Worm (Caenorhabditis elegans) whole organism, midembryonic: ENCODE data around the gene F44G4.1.

Source experiments
- T22C8.4 ChIP-seq: fragments of 200-800 bp; sonication (Bioruptor generic); IDR thresholded peaks from 2 replicates; pipeline ENCODE4 v1.3.6; 2022; ENCODE audit warnings: missing genetic modification characterization, missing compliant biosample characterization
- cog-1 ChIP-seq: sonication (generic microtip); optimal IDR thresholded peaks from 2 replicates; lab custom pipeline; 2016; ENCODE audit warnings: missing genetic modification characterization, missing compliant biosample characterization
- flt-1 ChIP-seq: fragments of 200-800 bp; sonication (Bioruptor generic); IDR thresholded peaks from 2 replicates; pipeline ENCODE4 v1.3.6; 2022; ENCODE audit warnings: missing genetic modification characterization, missing compliant biosample characterization
- klf-2 ChIP-seq: fragments of 200-800 bp; sonication (Bioruptor generic); conservative IDR thresholded peaks from 2 replicates; pipeline ENCODE4 v1.3.6; 2022; ENCODE audit warnings: missing genetic modification reagents, missing genetic modification characterization, missing compliant biosample characterization
- med-1 ChIP-seq: sonication (generic microtip); optimal IDR thresholded peaks from 2 replicates; lab custom pipeline; 2017; ENCODE audit warnings: missing genetic modification characterization, mild to moderate bottlenecking, missing compliant biosample characterization, antibody characterized with exemption, missing genetic modification reagents; ENCODE audit not compliant: insufficient read depth
- ref-1 ChIP-seq: fragments of 200-800 bp; sonication (Bioruptor generic); conservative IDR thresholded peaks from 2 replicates; pipeline ENCODE4 v1.3.6; 2022; ENCODE audit warnings: missing genetic modification reagents, missing genetic modification characterization, missing compliant biosample characterization
- tab-1 ChIP-seq: fragments of 200-800 bp; sonication (Bioruptor generic); IDR thresholded peaks from 2 replicates; pipeline ENCODE4 v1.3.6; 2022; ENCODE audit warnings: missing genetic modification characterization, missing compliant biosample characterization
- ztf-23 ChIP-seq: fragments of 200-800 bp; sonication (Bioruptor generic); IDR thresholded peaks from 2 replicates; pipeline ENCODE4 v1.3.6; 2022; ENCODE audit warnings: missing genetic modification reagents, missing genetic modification characterization, missing compliant biosample characterization
- ztf-29 ChIP-seq: fragments of 200-800 bp; sonication (Bioruptor generic); IDR thresholded peaks from 2 replicates; pipeline ENCODE4 v1.3.6; 2022; ENCODE audit warnings: missing genetic modification reagents, missing genetic modification characterization, missing compliant biosample characterization

Gene F44G4.1

ce11 chrII:9028096-9028495 lies 33.7 kb downstream of the F44G4.1 start:
- TF ChIP-seq klf-2 (GFP tag; lab: Robert Waterston, UW) (no peak), med-1 (GFP tag; lab: Kevin White, UChicago) (no peak), ztf-29 (GFP tag; lab: Robert Waterston, UW) (no peak), tab-1 (GFP tag; lab: Robert Waterston, UW) (no peak), ref-1 (GFP tag; lab: Robert Waterston, UW) (no peak), ztf-23 (GFP tag; lab: Robert Waterston, UW) (no peak), T22C8.4 (GFP tag; lab: Robert Waterston, UW) (no peak), flt-1 (GFP tag; lab: Robert Waterston, UW) (no peak)

DNA sequence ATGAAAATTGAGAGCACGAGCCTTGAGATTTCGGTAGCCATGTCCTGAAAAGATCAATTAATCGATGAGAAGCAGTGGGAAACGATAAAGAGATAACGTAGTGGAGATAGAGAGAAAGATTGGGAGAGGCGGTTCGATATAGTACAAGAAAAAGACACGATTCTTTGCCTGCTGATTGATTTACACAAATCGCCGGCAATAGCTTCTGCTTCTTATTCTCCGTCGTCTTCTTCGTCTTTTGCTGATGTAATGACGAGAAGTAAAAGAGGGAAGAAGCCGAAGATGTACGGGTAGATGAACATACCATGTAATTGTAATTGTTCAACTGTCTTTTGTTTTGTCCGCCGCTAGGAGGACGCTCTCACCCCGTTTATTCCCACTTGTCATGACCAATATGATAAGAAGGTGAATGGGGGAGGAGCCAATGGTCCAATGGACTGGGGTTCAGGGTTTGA lies 34.8 kb downstream of the F44G4.1 start, which contains the start of gene F37B12.1:
Gene F37B12.1, minus strand, starts transcription at position 51 of the 455 bp plus-strand sequence.
- TF ChIP-seq flt-1 (GFP tag; lab: Robert Waterston, UW) (no peak), med-1 (GFP tag; lab: Kevin White, UChicago) (no peak), klf-2 (GFP tag; lab: Robert Waterston, UW) (no peak), ztf-29 (GFP tag; lab: Robert Waterston, UW) (no peak), T22C8.4 (GFP tag; lab: Robert Waterston, UW) (no peak), ztf-23 (GFP tag; lab: Robert Waterston, UW) (no peak), tab-1 (GFP tag; lab: Robert Waterston, UW) (no peak)

ce11 chrII:9031891-9032290 lies 37.5 kb downstream of the F44G4.1 start:
- TF ChIP-seq med-1 (GFP tag; lab: Kevin White, UChicago), result no peak
- TF ChIP-seq ztf-29 (GFP tag; lab: Robert Waterston, UW), result no peak
- TF ChIP-seq ref-1 (GFP tag; lab: Robert Waterston, UW), result no peak
- no peak for TF ChIP-seq klf-2 (GFP tag; lab: Robert Waterston, UW)
- no peak for TF ChIP-seq T22C8.4 (GFP tag; lab: Robert Waterston, UW)
- no peak for TF ChIP-seq cog-1
- no peak for TF ChIP-seq ztf-23 (GFP tag; lab: Robert Waterston, UW)
- TF ChIP-seq flt-1 (GFP tag; lab: Robert Waterston, UW), result no peak
- TF ChIP-seq tab-1 (GFP tag; lab: Robert Waterston, UW), result no peak

ce11 chrII:9033034-9033433 lies 38.6 kb downstream of the F44G4.1 start:
- TF ChIP-seq T22C8.4 (GFP tag; lab: Robert Waterston, UW), result no peak

ce11 chrII:9038201-9038600 lies 43.8 kb downstream of the F44G4.1 start, which contains the start of gene gcs-1:
gcs-1 (minus strand) TSS chrII:9038301.
- TF ChIP-seq ztf-29 (GFP tag; lab: Robert Waterston, UW) (no peak), cog-1 (no peak), ref-1 (GFP tag; lab: Robert Waterston, UW) (no peak), T22C8.4 (GFP tag; lab: Robert Waterston, UW) (no peak), tab-1 (GFP tag; lab: Robert Waterston, UW) (no peak), klf-2 (GFP tag; lab: Robert Waterston, UW) (no peak), flt-1 (GFP tag; lab: Robert Waterston, UW) (no peak), med-1 (GFP tag; lab: Kevin White, UChicago) (no peak), ztf-23 (GFP tag; lab: Robert Waterston, UW) (no peak)

DNA sequence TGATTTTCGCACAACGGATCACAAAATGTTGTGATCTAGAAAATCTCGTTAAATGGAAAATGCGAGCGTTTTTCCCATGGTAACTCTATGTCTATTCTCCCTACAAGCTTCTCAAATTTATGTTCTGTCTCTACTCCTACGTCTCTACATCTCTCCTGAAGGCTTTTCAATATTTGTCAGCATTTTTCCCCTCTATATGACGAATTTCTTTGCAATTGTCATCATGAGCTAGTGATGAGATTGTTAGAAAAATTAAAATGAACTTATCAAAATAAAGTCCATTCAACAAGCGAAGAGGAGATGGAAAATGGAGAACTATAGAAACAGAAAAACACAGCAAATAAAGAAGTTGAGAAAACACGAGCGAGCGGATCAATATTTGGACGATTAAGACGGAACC lies 44.3 kb downstream of the F44G4.1 start:
- TF ChIP-seq ztf-29 (GFP tag; lab: Robert Waterston, UW) (no peak), T22C8.4 (GFP tag; lab: Robert Waterston, UW) (no peak), ref-1 (GFP tag; lab: Robert Waterston, UW) (no peak), cog-1 (no peak), ztf-23 (GFP tag; lab: Robert Waterston, UW) (no peak), klf-2 (GFP tag; lab: Robert Waterston, UW) (no peak), flt-1 (GFP tag; lab: Robert Waterston, UW) (no peak), med-1 (GFP tag; lab: Kevin White, UChicago) (no peak), tab-1 (GFP tag; lab: Robert Waterston, UW) (no peak)

DNA sequence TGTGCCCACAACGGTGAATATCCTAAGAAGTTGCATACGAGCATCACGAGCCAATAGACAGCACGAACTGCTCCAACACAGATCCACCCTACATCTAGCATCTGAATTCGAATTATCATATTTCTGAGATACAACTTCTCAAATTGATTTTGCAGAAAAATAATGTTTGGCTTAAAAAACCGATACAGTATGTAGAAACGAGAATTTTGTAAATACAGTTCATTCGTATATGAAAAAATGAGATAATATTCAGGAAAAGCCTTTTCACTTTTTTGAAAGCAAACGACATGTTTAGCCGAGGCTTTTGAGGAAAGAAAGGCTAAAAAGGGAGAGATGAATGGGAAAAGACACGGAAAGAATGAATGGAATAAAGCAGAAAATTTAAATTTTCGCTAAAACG lies 46.9 kb downstream of the F44G4.1 start, which contains the start of gene F37B12.3:
Gene F37B12.3, minus strand, starts transcription at position 101 of the 400 bp plus-strand sequence.
- TF ChIP-seq T22C8.4 (GFP tag; lab: Robert Waterston, UW), result no peak
- no peak for TF ChIP-seq ztf-29 (GFP tag; lab: Robert Waterston, UW)
- TF ChIP-seq med-1 (GFP tag; lab: Kevin White, UChicago), result no peak
- TF ChIP-seq ztf-23 (GFP tag; lab: Robert Waterston, UW), result no peak
- TF ChIP-seq tab-1 (GFP tag; lab: Robert Waterston, UW), result no peak
- no peak for TF ChIP-seq ref-1 (GFP tag; lab: Robert Waterston, UW)
- TF ChIP-seq klf-2 (GFP tag; lab: Robert Waterston, UW), result no peak
- no peak for TF ChIP-seq cog-1
- TF ChIP-seq flt-1 (GFP tag; lab: Robert Waterston, UW), result no peak

- TF ChIP-seq klf-2 (GFP tag; lab: Robert Waterston, UW) (no peak), ref-1 (GFP tag; lab: Robert Waterston, UW) (no peak), T22C8.4 (GFP tag; lab: Robert Waterston, UW) (no peak), med-1 (GFP tag; lab: Kevin White, UChicago) (no peak), ztf-29 (GFP tag; lab: Robert Waterston, UW) (no peak), ztf-23 (GFP tag; lab: Robert Waterston, UW) (no peak), flt-1 (GFP tag; lab: Robert Waterston, UW) (no peak), tab-1 (GFP tag; lab: Robert Waterston, UW) (no peak), cog-1 (no peak)
Measured at ce11 chrII:9042059-9042458, 47.6 kb downstream of the F44G4.1 start.
